Worm (Caenorhabditis elegans): ENCODE results near the gene F54G2.1.

DNA sequence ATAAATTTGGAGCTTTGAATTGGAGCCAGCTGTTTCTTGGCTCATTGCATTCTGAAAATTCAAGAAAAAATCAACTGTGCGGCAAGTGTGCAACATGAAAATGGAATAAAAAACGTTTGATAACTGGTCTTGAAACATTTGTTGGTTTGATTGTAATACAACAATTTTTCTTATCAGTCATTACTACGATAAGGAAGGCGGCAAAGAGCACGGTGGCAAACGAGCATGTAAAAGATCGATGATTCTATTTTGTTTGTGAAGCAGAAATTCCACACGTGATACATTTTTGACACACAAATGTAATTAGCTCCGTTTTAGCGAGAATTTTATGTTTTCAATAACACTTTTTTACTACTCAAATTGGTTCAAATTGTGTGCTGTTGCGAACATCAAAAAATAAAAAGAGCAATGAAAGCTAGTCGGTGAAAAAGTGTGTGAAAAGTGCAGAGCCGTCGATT is 83.6 kb downstream of the F54G2.1 start, which contains the start of gene H01M10.1:
- TF ChIP-seq nhr-11 (tag; optimal IDR thresholded peaks at IDR 0.05) = no peak
- no peak for TF ChIP-seq C08G9.2 (tag; optimal IDR thresholded peaks at IDR 0.05)
- TF ChIP-seq unc-86 (tag; optimal IDR thresholded peaks at IDR 0.05) = no peak
- no peak for TF ChIP-seq pax-1 (tag; optimal IDR thresholded peaks at IDR 0.05)
- no peak for TF ChIP-seq ama-1 (optimal IDR thresholded peaks at IDR 0.05)
- TF ChIP-seq lin-11 (tag; optimal IDR thresholded peaks at IDR 0.05) = no peak

Measured in whole organism, late embryonic.